Fruit fly (Drosophila melanogaster): ENCODE data around the gene Lk.

Gene Lk

DNA sequence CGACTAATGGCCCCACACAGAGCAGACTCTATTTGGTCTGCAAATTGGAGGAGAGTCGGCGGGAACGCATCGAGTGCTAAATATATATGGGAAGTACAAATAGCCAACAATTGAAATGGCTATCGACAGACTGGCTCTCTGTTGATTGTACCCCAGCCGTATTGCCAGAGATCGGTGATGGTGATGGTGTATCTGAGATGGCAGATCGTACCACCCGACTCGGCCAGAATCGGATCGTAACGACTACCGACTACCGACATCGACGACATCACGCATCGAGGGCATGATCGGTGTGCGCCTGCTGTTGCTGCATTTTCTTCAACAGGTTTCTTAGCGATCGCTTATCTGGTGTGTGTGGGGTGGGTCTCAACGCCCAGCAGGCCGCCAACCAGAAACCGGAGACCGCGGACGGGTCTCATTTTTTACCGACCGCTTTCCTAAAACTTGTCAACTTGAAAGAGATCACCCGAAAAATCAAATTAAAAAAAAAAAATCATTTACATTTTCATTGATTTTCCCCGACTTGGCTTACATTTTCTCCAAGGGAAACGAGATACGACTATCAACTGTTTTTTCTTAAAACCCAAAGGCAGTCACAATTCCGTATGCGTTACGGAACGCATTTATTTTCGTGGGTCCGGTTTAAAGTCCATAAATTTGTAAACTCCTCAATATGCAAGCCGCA, 16.5 kb downstream of the Lk start (continued):
- TF ChIP-seq CG32532 (GFP tag; IDR thresholded peaks at IDR 0.05) (no peak), CG17328 (GFP tag; IDR thresholded peaks at IDR 0.05) (no peak), CG9609 (GFP tag; optimal IDR thresholded peaks at IDR 0.05) (no peak), oc (tag; optimal IDR thresholded peaks at IDR 0.05) (peak; percentile 31), cad (GFP tag; optimal IDR thresholded peaks at IDR 0.05) (no peak), dpn (GFP tag; optimal IDR thresholded peaks at IDR 0.05) (no peak), Hr3 (GFP tag; optimal IDR thresholded peaks at IDR 0.05) (no peak), ttk (GFP tag; IDR thresholded peaks at IDR 0.05) (no peak), CG7372 (GFP tag; IDR thresholded peaks at IDR 0.05) (no peak), Fer1 (GFP tag; optimal IDR thresholded peaks at IDR 0.05) (peak; percentile 47), CG3838 (GFP tag; optimal IDR thresholded peaks at IDR 0.05) (no peak), insv (GFP tag; optimal IDR thresholded peaks at IDR 0.05) (no peak), Med (GFP tag) (peak; percentile 93), sd (tag; optimal IDR thresholded peaks at IDR 0.05) (no peak), tgo (GFP tag; IDR thresholded peaks at IDR 0.05) (no peak), sob (GFP tag; IDR thresholded peaks at IDR 0.05) (peak; percentile 53), Bdp1 (GFP tag; optimal IDR thresholded peaks at IDR 0.05) (no peak), CG33557 (GFP tag; optimal IDR thresholded peaks at IDR 0.05) (no peak), kah (GFP tag; optimal IDR thresholded peaks at IDR 0.05) (peak; percentile 84), CG10321 (GFP tag; IDR thresholded peaks at IDR 0.05) (no peak), CG42726 (GFP tag; IDR thresholded peaks at IDR 0.05; ENCODE audit: partially characterized antibody) (no peak), Dip2 (GFP tag; IDR thresholded peaks at IDR 0.05) (no peak), CG6791 (GFP tag; IDR thresholded peaks at IDR 0.05; ENCODE audit: partially characterized antibody) (no peak; the same call in 2 of the 3 replicates), CG8924 (tag; optimal IDR thresholded peaks at IDR 0.05) (no peak), nmo (GFP tag; optimal IDR thresholded peaks at IDR 0.05) (no peak), CG11398 (GFP tag; optimal IDR thresholded peaks at IDR 0.05) (no peak), gcm (GFP tag; optimal IDR thresholded peaks at IDR 0.05) (no peak), Tbp (GFP tag; optimal IDR thresholded peaks at IDR 0.05) (no peak), CG4820 (GFP tag; optimal IDR thresholded peaks at IDR 0.05) (no peak), Atf6 (GFP tag; IDR thresholded peaks at IDR 0.05) (0 out of 2 replicates have a peak, but pooled peaks have one; percentile 50), HHEX (GFP tag; optimal IDR thresholded peaks at IDR 0.05) (peak; percentile 29), dmrt99B (tag; optimal IDR thresholded peaks at IDR 0.05) (peak; percentile 20), al (GFP tag; IDR thresholded peaks at IDR 0.05) (no peak), Aef1 (GFP tag; IDR thresholded peaks at IDR 0.05) (no peak), otp (GFP tag; IDR thresholded peaks at IDR 0.05) (peak; percentile 58; the same call in 1 of the 3 replicates), Ada2b (GFP tag; IDR thresholded peaks at IDR 0.05) (no peak), sc (optimal IDR thresholded peaks at IDR 0.05) (no peak), sc (GFP tag; optimal IDR thresholded peaks at IDR 0.05) (no peak), Rfx (GFP tag; IDR thresholded peaks at IDR 0.05) (0 out of 2 replicates have a peak, but pooled peaks have one; percentile 9), CG10431 (GFP tag; optimal IDR thresholded peaks at IDR 0.05) (no peak), aop (GFP tag; IDR thresholded peaks at IDR 0.05) (no peak), NfI (GFP tag; optimal IDR thresholded peaks at IDR 0.05) (no peak), CG10654 (GFP tag; optimal IDR thresholded peaks at IDR 0.05) (no peak), CG13296 (GFP tag; optimal IDR thresholded peaks at IDR 0.05) (peak; percentile 34)
